Worm (Caenorhabditis elegans) whole organism, L4 larva: Measurements from ENCODE around the gene F56D6.18.

Experiments used
- D1046.2 ChIP-seq: fragments of 200-800 bp; sonication (Bioruptor generic); IDR thresholded peaks from 2 replicates; pipeline ENCODE4 v1.3.6; 2022; ENCODE audit warnings: missing genetic modification characterization, missing compliant biosample characterization
- F10B5.3 ChIP-seq: sonication (generic microtip); optimal IDR thresholded peaks from 2 replicates; lab custom pipeline; 2016; ENCODE audit warnings: mild to moderate bottlenecking, missing genetic modification characterization, missing compliant biosample characterization
- F26F4.8 ChIP-seq: fragments of 200-800 bp; sonication (Bioruptor generic); conservative IDR thresholded peaks from 2 replicates; pipeline ENCODE4 v1.3.6; 2022; ENCODE audit warnings: missing genetic modification characterization, missing compliant biosample characterization
- F37D6.2 ChIP-seq: sonication (generic microtip); optimal IDR thresholded peaks from 2 replicates; lab custom pipeline; 2016; ENCODE audit warnings: mild to moderate bottlenecking, missing genetic modification characterization, missing compliant biosample characterization
- F44E2.7 ChIP-seq: fragments of 200-800 bp; sonication (Bioruptor generic); IDR thresholded peaks from 2 replicates; pipeline ENCODE4 v2.1.2; 2022; ENCODE audit warnings: missing genetic modification characterization, missing compliant biosample characterization
- F49E8.2 ChIP-seq: sonication (generic microtip); optimal IDR thresholded peaks from 2 replicates; lab custom pipeline; 2016; ENCODE audit warnings: missing compliant biosample characterization, mild to moderate bottlenecking, missing genetic modification characterization, borderline replicate concordance
- T20F7.1 ChIP-seq: fragments of 200-800 bp; sonication (Bioruptor generic); optimal IDR thresholded peaks from 2 replicates; lab custom pipeline; 2018; ENCODE audit warnings: mild to moderate bottlenecking, missing genetic modification characterization, missing compliant biosample characterization
- T26A8.4 ChIP-seq: fragments of 200-800 bp; sonication (Bioruptor generic); IDR thresholded peaks from 2 replicates; pipeline ENCODE4 v1.3.6; 2022; ENCODE audit warnings: missing genetic modification characterization, missing compliant biosample characterization
- Y105C5A.15 ChIP-seq: fragments of 200-800 bp; sonication (Bioruptor generic); IDR thresholded peaks from 2 replicates; pipeline ENCODE4 v1.3.6; 2022; ENCODE audit warnings: missing genetic modification characterization, missing compliant biosample characterization
- Y48G9A.11 ChIP-seq: fragments of 200-800 bp; sonication (Bioruptor generic); IDR thresholded peaks from 2 replicates; pipeline ENCODE4 v1.3.6; 2022; ENCODE audit warnings: missing genetic modification reagents, missing genetic modification characterization, missing compliant biosample characterization
- Y5F2A.4 ChIP-seq: fragments of 200-800 bp; sonication (Bioruptor generic); optimal IDR thresholded peaks from 2 replicates; lab custom pipeline; 2018; ENCODE audit warnings: mild to moderate bottlenecking, missing genetic modification characterization, missing compliant biosample characterization
- Y75B8A.6 ChIP-seq: fragments of 200-800 bp; sonication (Bioruptor generic); IDR thresholded peaks from 2 replicates; pipeline ENCODE4 v1.3.6; 2022; ENCODE audit warnings: missing genetic modification reagents, missing genetic modification characterization, missing compliant biosample characterization
- aly-2 ChIP-seq: sonication (generic microtip); optimal IDR thresholded peaks from 2 replicates; lab custom pipeline; 2018; ENCODE audit warnings: missing biosample characterization, missing genetic modification characterization
- ama-1 ChIP-seq: fragments of 150-350 bp; optimal IDR thresholded peaks from 2 replicates; lab custom pipeline; 2014; ENCODE audit warnings: inconsistent platforms, mixed read lengths
- attf-4 ChIP-seq: sonication (generic microtip); optimal IDR thresholded peaks from 3 replicates; lab custom pipeline; 2017; ENCODE audit warnings: missing biosample characterization, missing genetic modification characterization
- ces-1 ChIP-seq: fragments of 150-350 bp; sonication (generic microtip); optimal IDR thresholded peaks from 4 replicates; lab custom pipeline; 2014; ENCODE audit warnings: missing biosample characterization, missing genetic modification reagents, missing genetic modification characterization
- cey-2 ChIP-seq: sonication (generic microtip); optimal IDR thresholded peaks from 3 replicates; lab custom pipeline; 2017; ENCODE audit warnings: missing genetic modification characterization, mild to moderate bottlenecking, missing compliant biosample characterization, antibody characterized with exemption, borderline replicate concordance; ENCODE audit not compliant: insufficient read depth
- ctbp-1 ChIP-seq: fragments of 200-800 bp; sonication (Bioruptor generic); IDR thresholded peaks from 2 replicates; pipeline ENCODE4 v1.3.6; 2022; ENCODE audit warnings: missing genetic modification reagents, missing genetic modification characterization, missing compliant biosample characterization
- daf-8 ChIP-seq: fragments of 200-800 bp; sonication (Bioruptor generic); IDR thresholded peaks from 2 replicates; pipeline ENCODE4 v1.3.6; 2022; ENCODE audit warnings: missing genetic modification characterization, missing compliant biosample characterization
- dmd-6 ChIP-seq: fragments of 200-800 bp; sonication (Bioruptor generic); IDR thresholded peaks from 2 replicates; pipeline ENCODE4 v1.3.6; 2022; ENCODE audit warnings: missing genetic modification reagents, missing genetic modification characterization, missing compliant biosample characterization
- dmd-8 ChIP-seq: fragments of 200-800 bp; sonication (Bioruptor generic); IDR thresholded peaks from 2 replicates; pipeline ENCODE4 v1.3.6; 2022; ENCODE audit warnings: missing genetic modification characterization, missing compliant biosample characterization
- dpl-1 ChIP-seq: fragments of 150-350 bp; optimal IDR thresholded peaks from 2 replicates; lab custom pipeline; 2014; ENCODE audit warnings: missing biosample characterization, missing genetic modification reagents, missing genetic modification characterization
- duxl-1 ChIP-seq: sonication (generic microtip); optimal IDR thresholded peaks from 2 replicates; lab custom pipeline; 2016; ENCODE audit warnings: mild to moderate bottlenecking, missing genetic modification characterization, moderate library complexity, missing compliant biosample characterization; ENCODE audit not compliant: poor library complexity
- dve-1 ChIP-seq: sonication (generic microtip); optimal IDR thresholded peaks from 2 replicates; lab custom pipeline; 2017; ENCODE audit warnings: antibody characterized with exemption, mild to moderate bottlenecking, missing genetic modification characterization, missing compliant biosample characterization; ENCODE audit not compliant: insufficient read depth
- egl-43 ChIP-seq: fragments of 200-800 bp; sonication (Bioruptor generic); IDR thresholded peaks from 2 replicates; pipeline ENCODE4 v1.3.6; 2022; ENCODE audit warnings: missing genetic modification reagents, missing genetic modification characterization, missing compliant biosample characterization
- fkh-10 ChIP-seq: fragments of 150-350 bp; optimal IDR thresholded peaks from 2 replicates; lab custom pipeline; 2014; ENCODE audit warnings: missing biosample characterization, missing genetic modification reagents, missing genetic modification characterization
- hif-1 ChIP-seq, 2 experiments: sonication (generic microtip); optimal IDR thresholded peaks; 2 replicates each; lab custom pipeline; 2016 to 2017; ENCODE audit warnings: missing compliant biosample characterization in 2 of 2, missing genetic modification characterization in 2 of 2, missing genetic modification reagents in 2 of 2, missing genotype in 2 of 2, mild to moderate bottlenecking in 1 of 2
- hlh-11 ChIP-seq: fragments of 200-800 bp; sonication (Bioruptor generic); optimal IDR thresholded peaks from 2 replicates; lab custom pipeline; 2018; ENCODE audit warnings: mild to moderate bottlenecking, missing genetic modification characterization, missing compliant biosample characterization
- hmg-1.1 ChIP-seq: fragments of 200-800 bp; sonication (Bioruptor generic); IDR thresholded peaks from 2 replicates; pipeline ENCODE4 v1.3.6; 2022; ENCODE audit warnings: missing genetic modification reagents, missing genetic modification characterization, missing compliant biosample characterization
- lim-7 ChIP-seq: fragments of 200-800 bp; sonication (Bioruptor generic); IDR thresholded peaks from 2 replicates; pipeline ENCODE4 v1.3.6; 2022; ENCODE audit warnings: missing genetic modification characterization, missing compliant biosample characterization
- lin-1 ChIP-seq: fragments of 200-800 bp; sonication (Bioruptor generic); IDR thresholded peaks from 2 replicates; pipeline ENCODE4 v1.3.6; 2022; ENCODE audit warnings: missing genetic modification reagents, missing genetic modification characterization, missing compliant biosample characterization
- lin-29 ChIP-seq: fragments of 200-800 bp; sonication (Bioruptor generic); IDR thresholded peaks from 2 replicates; pipeline ENCODE4 v1.3.6; 2022; ENCODE audit warnings: missing genetic modification reagents, missing genetic modification characterization, missing compliant biosample characterization
- lir-3 ChIP-seq: sonication (generic microtip); optimal IDR thresholded peaks from 2 replicates; lab custom pipeline; 2016; ENCODE audit warnings: mild to moderate bottlenecking, missing genetic modification characterization, missing compliant biosample characterization
- lsy-2 ChIP-seq, 2 experiments: fragments of 150-350 bp in 1 of 2; sonication (generic microtip) in 1 of 2; optimal IDR thresholded peaks; 2 replicates each; lab custom pipeline; 2014 to 2017; ENCODE audit warnings: missing biosample characterization in 2 of 2, missing genetic modification characterization in 2 of 2
- mdl-1 ChIP-seq, 2 experiments: fragments of 150-350 bp in 1 of 2; sonication (generic microtip) in 1 of 2; optimal IDR thresholded peaks; 2 replicates each; lab custom pipeline; 2014 to 2017; ENCODE audit warnings: missing biosample characterization in 2 of 2, missing genetic modification characterization in 2 of 2
- mes-2 ChIP-seq: sonication (generic microtip); optimal IDR thresholded peaks from 2 replicates; lab custom pipeline; 2016; ENCODE audit warnings: missing genotype, mild to moderate bottlenecking, missing genetic modification characterization, missing compliant biosample characterization; ENCODE audit not compliant: poor library complexity, severe bottlenecking
- nhr-10 ChIP-seq: fragments of 150-350 bp; optimal IDR thresholded peaks from 2 replicates; lab custom pipeline; 2014; ENCODE audit warnings: missing biosample characterization, missing genetic modification characterization
- nhr-102 ChIP-seq: sonication (generic microtip); optimal IDR thresholded peaks from 2 replicates; lab custom pipeline; 2016; ENCODE audit warnings: mild to moderate bottlenecking, missing genetic modification characterization, moderate library complexity, missing compliant biosample characterization
- nhr-237 ChIP-seq: sonication (generic microtip); optimal IDR thresholded peaks from 2 replicates; lab custom pipeline; 2017; ENCODE audit warnings: missing biosample characterization, missing genetic modification characterization
- nhr-25 ChIP-seq: sonication (generic microtip); optimal IDR thresholded peaks from 2 replicates; lab custom pipeline; 2017; ENCODE audit warnings: missing genetic modification characterization, mild to moderate bottlenecking, missing compliant biosample characterization, antibody characterized with exemption, moderate library complexity, borderline replicate concordance; ENCODE audit not compliant: insufficient read depth
- nhr-76 ChIP-seq: fragments of 150-350 bp; optimal IDR thresholded peaks from 2 replicates; lab custom pipeline; 2014; ENCODE audit warnings: missing biosample characterization, missing genetic modification characterization
- pha-4 ChIP-seq, 2 experiments: fragments of 150-350 bp in 1 of 2; fragments of 200-800 bp in 1 of 2; sonication (Bioruptor generic) in 1 of 2; IDR thresholded peaks in 1 of 2; optimal IDR thresholded peaks in 1 of 2; 2 replicates each; pipeline versions ENCODE4 v1.3.6 to Lab custom; 2014 to 2022; ENCODE audit warnings: missing genetic modification characterization in 2 of 2, missing genetic modification reagents in 2 of 2, missing biosample characterization in 1 of 2, missing compliant biosample characterization in 1 of 2
- set-16 ChIP-seq: fragments of 200-800 bp; sonication (Bioruptor generic); IDR thresholded peaks from 2 replicates; pipeline ENCODE4 v1.3.6; 2022; ENCODE audit warnings: missing genetic modification reagents, missing genetic modification characterization, missing compliant biosample characterization
- spr-1 ChIP-seq: sonication (generic microtip); optimal IDR thresholded peaks from 2 replicates; lab custom pipeline; 2016; ENCODE audit warnings: mild to moderate bottlenecking, missing genetic modification characterization, missing compliant biosample characterization
- tag-97 ChIP-seq: fragments of 200-800 bp; sonication (Bioruptor generic); IDR thresholded peaks from 2 replicates; pipeline ENCODE4 v1.3.6; 2022; ENCODE audit warnings: missing genetic modification characterization, missing compliant biosample characterization
- tra-1 ChIP-seq: fragments of 200-800 bp; sonication (Bioruptor generic); IDR thresholded peaks from 2 replicates; pipeline ENCODE4 v1.3.6; 2022; ENCODE audit warnings: missing genetic modification reagents, missing genetic modification characterization, missing compliant biosample characterization
- unc-39 ChIP-seq: sonication (generic microtip); optimal IDR thresholded peaks from 2 replicates; lab custom pipeline; 2017; ENCODE audit warnings: missing biosample characterization, missing genetic modification characterization
- unc-62 ChIP-seq, 3 experiments: fragments of 150-350 bp in 1 of 3; sonication (generic microtip); optimal IDR thresholded peaks in 2 of 3; peaks in 1 of 3; 1 replicate in 1 of 3; 2 replicates in 2 of 3; lab custom pipeline; 2014 to 2017; ENCODE audit warnings: missing biosample characterization in 3 of 3, missing genetic modification characterization in 3 of 3, missing genetic modification reagents in 3 of 3, missing genotype in 1 of 3
- zip-11 ChIP-seq: fragments of 200-800 bp; sonication (Bioruptor generic); IDR thresholded peaks from 2 replicates; pipeline ENCODE4 v1.3.6; 2022; ENCODE audit warnings: missing genetic modification characterization, missing compliant biosample characterization
- ztf-7 ChIP-seq: fragments of 150-350 bp; optimal IDR thresholded peaks from 2 replicates; lab custom pipeline; 2014; ENCODE audit warnings: missing biosample characterization, missing genetic modification characterization

F56D6.18 gene

ce11 chrIV:3875260-3875659, 36.5 kb downstream of the F56D6.18 start:
- TF ChIP-seq nhr-102 (no peak), lim-7 (GFP tag; lab: Robert Waterston, UW) (no peak), spr-1 (no peak), T20F7.1 (GFP tag; lab: Kevin White, UChicago) (no peak), nhr-10 (tag; lab: Kevin White, UChicago) (no peak), D1046.2 (GFP tag; lab: Robert Waterston, UW) (no peak), F26F4.8 (GFP tag; lab: Robert Waterston, UW) (no peak), cey-2 (tag; lab: Kevin White, UChicago) (no peak), ctbp-1 (GFP tag; lab: Robert Waterston, UW) (no peak), dmd-8 (GFP tag; lab: Robert Waterston, UW) (no peak), unc-39 (tag; lab: Kevin White, UChicago) (no peak), F44E2.7 (GFP tag; lab: Robert Waterston, UW) (no peak), attf-4 (tag; lab: Kevin White, UChicago) (no peak), tra-1 (no peak), nhr-25 (tag; lab: Kevin White, UChicago) (no peak), Y105C5A.15 (no peak), lsy-2 (tag; optimal IDR thresholded peaks at IDR 0.05; lab: Kevin White, UChicago) (no peak), hif-1 (tag; optimal IDR thresholded peaks at IDR 0.05; lab: Kevin White, UChicago) (peak in 1 of 2 experiments; percentile 41), ztf-7 (tag; lab: Kevin White, UChicago) (no peak), hmg-1.1 (no peak), dve-1 (peak; percentile 70), lir-3 (tag; lab: Kevin White, UChicago) (no peak), lin-29 (GFP tag; lab: Robert Waterston, UW) (no peak), F10B5.3 (no peak), fkh-10 (GFP tag; lab: Kevin White, UChicago) (no peak), nhr-237 (tag; lab: Kevin White, UChicago) (no peak), zip-11 (no peak), Y75B8A.6 (GFP tag; lab: Robert Waterston, UW) (no peak), Y5F2A.4 (GFP tag; lab: Kevin White, UChicago) (no peak), pha-4 (GFP tag; IDR thresholded peaks at IDR 0.05; lab: Robert Waterston, UW) (no peak), pha-4 (tag; optimal IDR thresholded peaks at IDR 0.05; lab: Kevin White, UChicago) (peak; percentile 38), ces-1 (GFP tag; lab: Kevin White, UChicago) (no peak), T26A8.4 (GFP tag; lab: Robert Waterston, UW) (no peak), F37D6.2 (no peak), aly-2 (tag; lab: Kevin White, UChicago) (no peak), daf-8 (GFP tag; lab: Robert Waterston, UW) (no peak), dmd-6 (GFP tag; lab: Robert Waterston, UW) (peak; percentile 73), mes-2 (peak; percentile 57), set-16 (GFP tag; lab: Robert Waterston, UW) (peak; percentile 57), tag-97 (no peak), unc-62 (GFP tag; optimal IDR thresholded peaks at IDR 0.05 in 1 of 2; lab: Kevin White, UChicago) (no peak), unc-62 (tag; optimal IDR thresholded peaks at IDR 0.05; lab: Kevin White, UChicago) (no peak), ama-1 (lab: Kevin White, UChicago) (no peak), dpl-1 (GFP tag; lab: Kevin White, UChicago) (no peak), F49E8.2 (tag; lab: Kevin White, UChicago) (no peak), duxl-1 (tag; lab: Kevin White, UChicago) (no peak), mdl-1 (tag; optimal IDR thresholded peaks at IDR 0.05; lab: Kevin White, UChicago) (peak in 1 of 2 experiments; percentile 44), nhr-76 (tag; lab: Kevin White, UChicago) (no peak), lin-1 (no peak), egl-43 (GFP tag; lab: Robert Waterston, UW) (no peak), Y48G9A.11 (GFP tag; lab: Robert Waterston, UW) (no peak), hlh-11 (peak; percentile 73)
